Worm (Caenorhabditis elegans): ENCODE data around the gene K03B4.4.

K03B4.4 gene

ce11 chrV:4689234-4689633, 7.5 kb downstream of the K03B4.4 start, which contains the start of gene K03B4.1:
K03B4.1 (plus strand) TSS chrV:4689330.
- TF ChIP-seq scrt-1 (GFP tag; IDR thresholded peaks at IDR 0.05) (no peak), sea-1 (GFP tag; conservative IDR thresholded peaks at IDR 0.05) (no peak), aly-1 (tag; optimal IDR thresholded peaks at IDR 0.05) (no peak), hnd-1 (tag; optimal IDR thresholded peaks at IDR 0.05) (no peak), F13C5.2 (tag; optimal IDR thresholded peaks at IDR 0.05) (no peak), ets-7 (tag; optimal IDR thresholded peaks at IDR 0.05) (no peak), ceh-13 (GFP tag; optimal IDR thresholded peaks at IDR 0.05) (no peak), hmbx-1 (tag; optimal IDR thresholded peaks at IDR 0.05) (no peak), tbx-37 (GFP tag; conservative IDR thresholded peaks at IDR 0.05) (no peak), hmg-4 (GFP tag; optimal IDR thresholded peaks at IDR 0.05) (no peak), pes-1 (GFP tag; IDR thresholded peaks at IDR 0.05) (no peak), tra-4 (tag; optimal IDR thresholded peaks at IDR 0.05) (no peak), flt-1 (GFP tag; IDR thresholded peaks at IDR 0.05) (no peak), ama-1 (optimal IDR thresholded peaks at IDR 0.05) (no peak)

- TF ChIP-seq ets-7 (tag; optimal IDR thresholded peaks at IDR 0.05) (no peak), hnd-1 (tag; optimal IDR thresholded peaks at IDR 0.05) (no peak), hmg-4 (GFP tag; optimal IDR thresholded peaks at IDR 0.05) (no peak), tbx-37 (GFP tag; conservative IDR thresholded peaks at IDR 0.05) (no peak), F13C5.2 (tag; optimal IDR thresholded peaks at IDR 0.05) (no peak), scrt-1 (GFP tag; IDR thresholded peaks at IDR 0.05) (no peak), tbx-11 (GFP tag; IDR thresholded peaks at IDR 0.05) (no peak), ceh-36 (tag; optimal IDR thresholded peaks at IDR 0.05) (no peak), ceh-13 (GFP tag; optimal IDR thresholded peaks at IDR 0.05) (no peak), B0310.2 (tag; optimal IDR thresholded peaks at IDR 0.05) (no peak)
These were observed 9.9 kb downstream of the K03B4.4 start for ce11 chrV:4691657-4692056.

- TF ChIP-seq ets-7 (tag; optimal IDR thresholded peaks at IDR 0.05) (no peak), hnd-1 (tag; optimal IDR thresholded peaks at IDR 0.05) (no peak), scrt-1 (GFP tag; IDR thresholded peaks at IDR 0.05) (no peak), B0310.2 (tag; optimal IDR thresholded peaks at IDR 0.05) (no peak), F13C5.2 (tag; optimal IDR thresholded peaks at IDR 0.05) (no peak), tra-4 (tag; optimal IDR thresholded peaks at IDR 0.05) (no peak), ceh-36 (tag; optimal IDR thresholded peaks at IDR 0.05) (no peak), flt-1 (GFP tag; IDR thresholded peaks at IDR 0.05) (no peak), aly-1 (tag; optimal IDR thresholded peaks at IDR 0.05) (no peak), tbx-37 (GFP tag; conservative IDR thresholded peaks at IDR 0.05) (no peak), ceh-13 (GFP tag; optimal IDR thresholded peaks at IDR 0.05) (no peak), sea-1 (GFP tag; conservative IDR thresholded peaks at IDR 0.05) (no peak), hmg-4 (GFP tag; optimal IDR thresholded peaks at IDR 0.05) (no peak), hmbx-1 (tag; optimal IDR thresholded peaks at IDR 0.05) (no peak), pes-1 (GFP tag; IDR thresholded peaks at IDR 0.05) (no peak), tbx-11 (GFP tag; IDR thresholded peaks at IDR 0.05) (no peak), ama-1 (optimal IDR thresholded peaks at IDR 0.05) (no peak)
These were observed 10.9 kb downstream of the K03B4.4 start, which contains the start of gene cpg-8 for ce11 chrV:4692382-4693281. cpg-8 (minus strand) TSS chrV:4692432.

ce11 chrV:4693282-4693588, 11.5 kb downstream of the K03B4.4 start:
- TF ChIP-seq flt-1 (GFP tag; IDR thresholded peaks at IDR 0.05) (no peak), ceh-36 (tag; optimal IDR thresholded peaks at IDR 0.05) (no peak), F13C5.2 (tag; optimal IDR thresholded peaks at IDR 0.05) (no peak), sea-1 (GFP tag; conservative IDR thresholded peaks at IDR 0.05) (no peak), tra-4 (tag; optimal IDR thresholded peaks at IDR 0.05) (no peak), tbx-11 (GFP tag; IDR thresholded peaks at IDR 0.05) (no peak), hmg-4 (GFP tag; optimal IDR thresholded peaks at IDR 0.05) (no peak)

ce11 chrV:4694466-4695092, 12.8 kb downstream of the K03B4.4 start:
- TF ChIP-seq scrt-1 (GFP tag; IDR thresholded peaks at IDR 0.05): no peak

ce11 chrV:4698675-4699074, 16.9 kb downstream of the K03B4.4 start:
- no peak for TF ChIP-seq tbx-11 (GFP tag; IDR thresholded peaks at IDR 0.05)

ce11 chrV:4700189-4700588, 18.4 kb downstream of the K03B4.4 start, which contains the start of gene ZC266.1:
ZC266.1 (minus strand) TSS chrV:4700289.
- TF ChIP-seq hnd-1 (tag; optimal IDR thresholded peaks at IDR 0.05) (no peak), pes-1 (GFP tag; IDR thresholded peaks at IDR 0.05) (no peak), ceh-36 (tag; optimal IDR thresholded peaks at IDR 0.05) (no peak), tbx-11 (GFP tag; IDR thresholded peaks at IDR 0.05) (no peak), hmg-4 (GFP tag; optimal IDR thresholded peaks at IDR 0.05) (no peak)

ce11 chrV:4707646-4708045, 25.9 kb downstream of the K03B4.4 start:
- TF ChIP-seq hmbx-1 (tag; optimal IDR thresholded peaks at IDR 0.05) (no peak), ceh-13 (GFP tag; optimal IDR thresholded peaks at IDR 0.05) (no peak), tbx-37 (GFP tag; conservative IDR thresholded peaks at IDR 0.05) (no peak), ama-1 (optimal IDR thresholded peaks at IDR 0.05) (no peak), hmg-4 (GFP tag; optimal IDR thresholded peaks at IDR 0.05) (no peak), pes-1 (GFP tag; IDR thresholded peaks at IDR 0.05) (no peak), ceh-36 (tag; optimal IDR thresholded peaks at IDR 0.05) (no peak), B0310.2 (tag; optimal IDR thresholded peaks at IDR 0.05) (no peak), sea-1 (GFP tag; conservative IDR thresholded peaks at IDR 0.05) (no peak), ets-7 (tag; optimal IDR thresholded peaks at IDR 0.05) (no peak), tra-4 (tag; optimal IDR thresholded peaks at IDR 0.05) (no peak), flt-1 (GFP tag; IDR thresholded peaks at IDR 0.05) (no peak), aly-1 (tag; optimal IDR thresholded peaks at IDR 0.05) (no peak), F13C5.2 (tag; optimal IDR thresholded peaks at IDR 0.05) (no peak), hnd-1 (tag; optimal IDR thresholded peaks at IDR 0.05) (no peak), tbx-11 (GFP tag; IDR thresholded peaks at IDR 0.05) (no peak), scrt-1 (GFP tag; IDR thresholded peaks at IDR 0.05) (no peak)

All from whole organism, early embryonic.